Fruit fly (Drosophila melanogaster) whole organism, pupa: ENCODE results near the gene CG6865.

Experiments used
- CG10348 ChIP-seq: fragments of 200-800 bp; sonication (Bioruptor generic); IDR thresholded peaks from 2 replicates; pipeline ENCODE4 v1.3.6; 2022; ENCODE audit warnings: missing biosample characterization, missing genetic modification characterization
- CG8301 ChIP-seq: fragments of 200-800 bp; sonication (Bioruptor generic); optimal IDR thresholded peaks from 2 replicates; lab custom pipeline; 2018; ENCODE audit warnings: missing biosample characterization, mild to moderate bottlenecking, missing genetic modification characterization
- Pif1B ChIP-seq: fragments of 200-800 bp; sonication (Bioruptor generic); optimal IDR thresholded peaks from 3 replicates; lab custom pipeline; 2016; ENCODE audit warnings: missing biosample characterization, missing genetic modification characterization
- gl ChIP-seq: fragments of 200-800 bp; sonication (Bioruptor generic); optimal IDR thresholded peaks from 2 replicates; lab custom pipeline; 2018; ENCODE audit warnings: missing biosample characterization, mild to moderate bottlenecking, missing genetic modification characterization

DNA sequence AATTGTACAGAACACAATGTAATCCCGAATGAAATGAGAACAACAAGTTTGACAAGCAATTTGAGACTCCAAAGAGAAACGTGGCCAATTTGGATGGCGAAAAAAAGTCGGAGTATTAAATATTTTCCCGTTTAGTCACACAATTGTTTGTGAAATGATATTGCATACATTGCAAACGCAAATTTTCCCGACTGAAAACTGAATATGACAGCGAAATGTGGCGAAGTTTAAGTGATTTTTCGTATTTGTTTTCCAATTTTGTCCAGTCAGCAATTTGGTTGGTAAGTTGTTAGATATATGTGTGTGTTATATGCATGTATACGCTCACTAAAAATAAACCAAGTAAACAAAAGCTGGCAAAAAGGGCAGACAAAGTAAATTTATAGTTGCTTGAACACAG is 47.3 kb upstream of the CG6865 start:
- TF ChIP-seq Pif1B (GFP tag; lab: Kevin White, UChicago) (no peak), CG8301 (tag; lab: Kevin White, UChicago) (no peak), gl (tag; lab: Kevin White, UChicago) (no peak), CG10348 (no peak)
